Fruit fly (Drosophila melanogaster) whole organism, embryonic: ENCODE results near the gene slmb.

Experiments
- Atf3 ChIP-seq: fragments of 200-800 bp; sonication (Bioruptor generic); optimal IDR thresholded peaks from 3 replicates; lab custom pipeline; 2016; ENCODE audit warnings: missing biosample characterization, missing genetic modification characterization
- CG10209 ChIP-seq: fragments of 200-800 bp; sonication (Bioruptor generic); optimal IDR thresholded peaks from 3 replicates; lab custom pipeline; 2017; ENCODE audit warnings: missing biosample characterization, mild to moderate bottlenecking, missing genetic modification characterization, missing genetic modification reagents
- CG11695 ChIP-seq: fragments of 200-800 bp; sonication (Bioruptor generic); IDR thresholded peaks from 3 replicates; pipeline ENCODE4 v1.3.6; 2022; ENCODE audit warnings: missing biosample characterization, missing genetic modification characterization
- CG12659 ChIP-seq: fragments of 200-800 bp; sonication (Bioruptor generic); optimal IDR thresholded peaks from 3 replicates; lab custom pipeline; 2017; ENCODE audit warnings: mild to moderate bottlenecking, missing biosample characterization, missing genetic modification reagents, missing genetic modification characterization
- CG14965 ChIP-seq: fragments of 200-800 bp; sonication (Bioruptor generic); optimal IDR thresholded peaks from 2 replicates; lab custom pipeline; 2016; ENCODE audit warnings: missing biosample characterization, missing genetic modification characterization, borderline replicate concordance
- CG15479 ChIP-seq: fragments of 200-800 bp; sonication (Bioruptor generic); optimal IDR thresholded peaks from 3 replicates; lab custom pipeline; 2019; ENCODE audit warnings: missing biosample characterization, mild to moderate bottlenecking, missing genetic modification characterization, moderate library complexity
- CG16813 ChIP-seq: fragments of 200-800 bp; sonication (Bioruptor generic); IDR thresholded peaks from 3 replicates; pipeline ENCODE4 v1.3.6; 2022; ENCODE audit warnings: missing biosample characterization, missing genetic modification characterization; ENCODE audit not compliant: partially characterized antibody
- CG17359 ChIP-seq: fragments of 200-800 bp; sonication (Bioruptor generic); optimal IDR thresholded peaks from 3 replicates; lab custom pipeline; 2018; ENCODE audit warnings: missing biosample characterization, mild to moderate bottlenecking, missing genetic modification characterization, moderate library complexity
- CG18764 ChIP-seq: fragments of 200-800 bp; sonication (Bioruptor generic); optimal IDR thresholded peaks from 3 replicates; lab custom pipeline; 2016; ENCODE audit warnings: missing biosample characterization, missing genetic modification characterization
- CG2875 ChIP-seq: fragments of 200-800 bp; sonication (Bioruptor generic); optimal IDR thresholded peaks from 2 replicates; lab custom pipeline; 2017; ENCODE audit warnings: missing biosample characterization, mild to moderate bottlenecking, missing genetic modification characterization, missing genetic modification reagents
- CG30403 ChIP-seq: fragments of 200-800 bp; sonication (Bioruptor generic); optimal IDR thresholded peaks from 3 replicates; lab custom pipeline; 2016; ENCODE audit warnings: missing biosample characterization, missing genetic modification characterization
- CG31388 ChIP-seq: fragments of 200-800 bp; sonication (Bioruptor generic); optimal IDR thresholded peaks from 2 replicates; lab custom pipeline; 2016; ENCODE audit warnings: missing biosample characterization, missing genetic modification characterization
- CG33557 ChIP-seq: fragments of 200-800 bp; sonication (Bioruptor generic); optimal IDR thresholded peaks from 2 replicates; lab custom pipeline; 2019; ENCODE audit warnings: missing biosample characterization, mild to moderate bottlenecking, missing genetic modification characterization, moderate library complexity
- CG3838 ChIP-seq: fragments of 200-800 bp; sonication (Bioruptor generic); optimal IDR thresholded peaks from 3 replicates; lab custom pipeline; 2016; ENCODE audit warnings: missing biosample characterization, missing genetic modification characterization
- CG6254 ChIP-seq: fragments of 200-800 bp; sonication (Bioruptor generic); optimal IDR thresholded peaks from 3 replicates; lab custom pipeline; 2017; ENCODE audit warnings: mild to moderate bottlenecking, missing biosample characterization, missing genetic modification reagents, missing genetic modification characterization
- CG9817 ChIP-seq: fragments of 200-800 bp; sonication (Bioruptor generic); optimal IDR thresholded peaks from 2 replicates; lab custom pipeline; 2018; ENCODE audit warnings: missing biosample characterization, mild to moderate bottlenecking, missing genetic modification characterization, moderate library complexity
- CTCF ChIP-seq: fragments of 200-800 bp; sonication (Bioruptor generic); optimal IDR thresholded peaks from 2 replicates; lab custom pipeline; 2017; ENCODE audit warnings: missing biosample characterization, mild to moderate bottlenecking, missing genetic modification characterization, moderate library complexity
- Dbx ChIP-seq: fragments of 200-800 bp; sonication (Bioruptor generic); IDR thresholded peaks from 3 replicates; pipeline ENCODE4 v1.3.6; 2022; ENCODE audit warnings: missing biosample characterization, missing genetic modification characterization
- Doc2 ChIP-seq: fragments of 200-800 bp; sonication (Bioruptor generic); IDR thresholded peaks from 2 replicates; pipeline ENCODE4 v1.3.6; 2022; ENCODE audit warnings: missing biosample characterization, missing genetic modification characterization
- Dref ChIP-seq: fragments of 200-800 bp; sonication (Bioruptor generic); IDR thresholded peaks from 2 replicates; pipeline ENCODE4 v1.3.6; 2022; ENCODE audit warnings: missing biosample characterization, missing genetic modification characterization
- Eip74EF ChIP-seq, 2 experiments: fragments of 200-800 bp in 1 of 2; fragments of >200 bp in 1 of 2; sonication (Bioruptor generic) in 1 of 2; optimal IDR thresholded peaks; 2 replicates each; lab custom pipeline; 2017 to 2019; ENCODE audit warnings: missing biosample characterization in 2 of 2, missing genetic modification characterization in 2 of 2, mild to moderate bottlenecking in 1 of 2, moderate library complexity in 1 of 2
- HLH54F ChIP-seq: fragments of 200-800 bp; sonication (Bioruptor generic); optimal IDR thresholded peaks from 3 replicates; lab custom pipeline; 2016; ENCODE audit warnings: missing biosample characterization, missing genetic modification characterization
- Hr3 ChIP-seq: fragments of 200-800 bp; sonication (Bioruptor generic); optimal IDR thresholded peaks from 3 replicates; lab custom pipeline; 2016; ENCODE audit warnings: missing biosample characterization, missing genetic modification characterization
- Lim3 ChIP-seq: fragments of 200-800 bp; sonication (Bioruptor generic); IDR thresholded peaks from 2 replicates; pipeline ENCODE4 v1.3.6; 2022; ENCODE audit warnings: missing biosample characterization, missing genetic modification characterization
- MBD-R2 ChIP-seq: fragments of 200-800 bp; sonication (Bioruptor generic); IDR thresholded peaks from 2 replicates; pipeline ENCODE4 v1.3.6; 2022; ENCODE audit warnings: missing biosample characterization, missing genetic modification characterization
- Meics ChIP-seq: fragments of 200-800 bp; sonication (Bioruptor generic); optimal IDR thresholded peaks from 2 replicates; lab custom pipeline; 2017; ENCODE audit warnings: missing biosample characterization, mild to moderate bottlenecking, missing genetic modification characterization
- Optix ChIP-seq: fragments of 200-800 bp; sonication (Bioruptor generic); IDR thresholded peaks from 3 replicates; pipeline ENCODE4 v1.3.6; 2022; ENCODE audit warnings: missing biosample characterization, missing genetic modification characterization
- Six4 ChIP-seq: fragments of 200-800 bp; sonication (Bioruptor generic); optimal IDR thresholded peaks from 2 replicates; lab custom pipeline; 2016; ENCODE audit warnings: missing biosample characterization, missing genetic modification characterization
- Stat92E ChIP-seq, 3 experiments: fragments of >200 bp in 2 of 3; fragments of 200-800 bp in 1 of 3; sonication (Bioruptor generic) in 1 of 3; optimal IDR thresholded peaks; 2 replicates each; lab custom pipeline; 2017 to 2019; ENCODE audit warnings: missing biosample characterization in 3 of 3, missing genetic modification characterization in 3 of 3, mild to moderate bottlenecking in 1 of 3, moderate library complexity in 1 of 3
- ac ChIP-seq: fragments of 200-800 bp; sonication (Bioruptor generic); optimal IDR thresholded peaks from 3 replicates; lab custom pipeline; 2017; ENCODE audit warnings: missing biosample characterization, mild to moderate bottlenecking, missing genetic modification characterization
- bsh ChIP-seq, 2 experiments: fragments of 200-800 bp; sonication (Bioruptor generic); optimal IDR thresholded peaks; 2 replicates each; lab custom pipeline; 2017 to 2018; ENCODE audit warnings: mild to moderate bottlenecking in 2 of 2, missing biosample characterization in 2 of 2, missing genetic modification characterization in 2 of 2, moderate library complexity in 1 of 2
- dimm ChIP-seq: fragments of 200-800 bp; sonication (Bioruptor generic); IDR thresholded peaks from 2 replicates; pipeline ENCODE4 v1.3.6; 2022; ENCODE audit warnings: missing biosample characterization, missing genetic modification characterization
- dm ChIP-seq: fragments of 200-800 bp; sonication (Bioruptor generic); optimal IDR thresholded peaks from 3 replicates; lab custom pipeline; 2016; ENCODE audit warnings: missing biosample characterization, missing genetic modification characterization
- hbn ChIP-seq: fragments of 200-800 bp; sonication (Bioruptor generic); IDR thresholded peaks from 2 replicates; pipeline ENCODE4 v1.3.6; 2022; ENCODE audit warnings: missing biosample characterization, missing genetic modification characterization; ENCODE audit not compliant: partially characterized antibody
- her ChIP-seq: fragments of 200-800 bp; sonication (Bioruptor generic); optimal IDR thresholded peaks from 2 replicates; lab custom pipeline; 2016; ENCODE audit warnings: missing biosample characterization, missing genetic modification characterization
- ind ChIP-seq: fragments of 200-800 bp; sonication (Bioruptor generic); optimal IDR thresholded peaks from 3 replicates; lab custom pipeline; 2016; ENCODE audit warnings: missing biosample characterization, missing genetic modification characterization
- jumu ChIP-seq: fragments of 200-800 bp; sonication (Bioruptor generic); optimal IDR thresholded peaks from 3 replicates; lab custom pipeline; 2016; ENCODE audit warnings: missing biosample characterization, missing genetic modification characterization
- pan ChIP-seq, 4 experiments: fragments of >200 bp in 3 of 4; fragments of 200-800 bp in 1 of 4; sonication (Bioruptor generic) in 1 of 4; optimal IDR thresholded peaks in 3 of 4; IDR thresholded peaks in 1 of 4; 2 replicates each; pipeline versions ENCODE4 v1.3.6 to Lab custom; 2017 to 2022; ENCODE audit warnings: missing biosample characterization in 2 of 4, missing genetic modification characterization in 2 of 4, mixed read lengths in 1 of 4
- pros ChIP-seq: fragments of 200-800 bp; sonication (Bioruptor generic); optimal IDR thresholded peaks from 3 replicates; lab custom pipeline; 2019; ENCODE audit warnings: missing biosample characterization, mild to moderate bottlenecking, missing genetic modification characterization, moderate library complexity
- pzg ChIP-seq: fragments of 200-800 bp; sonication (Bioruptor generic); optimal IDR thresholded peaks from 3 replicates; lab custom pipeline; 2018; ENCODE audit warnings: missing biosample characterization, mild to moderate bottlenecking, missing genetic modification characterization, moderate library complexity
- row ChIP-seq: fragments of 200-800 bp; sonication (Bioruptor generic); IDR thresholded peaks from 3 replicates; pipeline ENCODE4 v1.3.6; 2022; ENCODE audit warnings: missing biosample characterization, missing genetic modification characterization
- salm ChIP-seq: fragments of 200-800 bp; sonication (Bioruptor generic); optimal IDR thresholded peaks from 2 replicates; lab custom pipeline; 2018; ENCODE audit warnings: missing biosample characterization, mild to moderate bottlenecking, missing genetic modification characterization
- tgo ChIP-seq: fragments of 200-800 bp; sonication (Bioruptor generic); IDR thresholded peaks from 3 replicates; pipeline ENCODE4 v1.3.6; 2022; ENCODE audit warnings: missing biosample characterization, missing genetic modification characterization
- toy ChIP-seq: fragments of 200-800 bp; sonication (Bioruptor generic); IDR thresholded peaks from 2 replicates; pipeline ENCODE4 v1.3.6; 2022; ENCODE audit warnings: missing biosample characterization, missing genetic modification characterization
- tup ChIP-seq: fragments of 200-800 bp; sonication (Bioruptor generic); optimal IDR thresholded peaks from 2 replicates; lab custom pipeline; 2016; ENCODE audit warnings: missing biosample characterization, mild to moderate bottlenecking, missing genetic modification characterization, moderate library complexity
- vnd ChIP-seq: fragments of 200-800 bp; sonication (Bioruptor generic); IDR thresholded peaks from 3 replicates; pipeline ENCODE4 v1.3.6; 2022; ENCODE audit warnings: missing biosample characterization, missing genetic modification characterization; ENCODE audit not compliant: partially characterized antibody
- yki ChIP-seq: fragments of >200 bp; optimal IDR thresholded peaks from 3 replicates; lab custom pipeline; 2018

The slmb gene

dm6 chr3R:21111964-21112740 lies 15.1 kb downstream of the slmb start (continued):
- TF ChIP-seq Eip74EF (GFP tag; optimal IDR thresholded peaks at IDR 0.05; lab: Kevin White, UChicago) (peak; percentile 31 to 41), tgo (GFP tag; lab: Robert Waterston, UW) (peak; percentile 24; the same call in 1 of the 3 replicates), toy (GFP tag; lab: Robert Waterston, UW) (no peak), Meics (GFP tag; lab: Kevin White, UChicago) (peak; percentile 63), yki (lab: Kevin White, UChicago) (no peak), CG12659 (GFP tag; lab: Kevin White, UChicago) (peak; percentile 45), MBD-R2 (no peak; the same call in 1 of the 2 replicates), pzg (GFP tag; lab: Kevin White, UChicago) (no peak), Dref (no peak), CTCF (GFP tag; lab: Kevin White, UChicago) (peak; percentile 15), salm (tag; lab: Kevin White, UChicago) (peak; percentile 38)

- no peak for TF ChIP-seq Optix (GFP tag; lab: Robert Waterston, UW)
- TF ChIP-seq HLH54F (GFP tag; lab: Kevin White, UChicago) = peak; percentile 41
- no peak for TF ChIP-seq Stat92E (GFP tag; optimal IDR thresholded peaks at IDR 0.05; lab: Kevin White, UChicago)
- TF ChIP-seq Six4 (GFP tag; lab: Kevin White, UChicago) = peak; percentile 20
- TF ChIP-seq row (GFP tag; lab: Robert Waterston, UW) = peak; percentile 83
- TF ChIP-seq CG14965 (GFP tag; lab: Kevin White, UChicago) = no peak
- peak; percentile 25 for TF ChIP-seq jumu
- TF ChIP-seq bsh (GFP tag; optimal IDR thresholded peaks at IDR 0.05; lab: Kevin White, UChicago) = peak in 1 of 2 experiments; percentile 4
- peak; percentile 35 for TF ChIP-seq CG33557 (GFP tag; lab: Kevin White, UChicago)
- no peak for TF ChIP-seq CG6254 (GFP tag; lab: Kevin White, UChicago)
- no peak for TF ChIP-seq Lim3 (GFP tag; lab: Robert Waterston, UW)
- TF ChIP-seq CG16813 (GFP tag; lab: Robert Waterston, UW) = peak; percentile 91
- TF ChIP-seq CG17359 (tag; lab: Kevin White, UChicago) = peak; percentile 33
- no peak for TF ChIP-seq her
- TF ChIP-seq CG10209 (GFP tag; lab: Kevin White, UChicago) = peak; percentile 38
- TF ChIP-seq CG9817 (tag; lab: Kevin White, UChicago) = peak; percentile 40
- TF ChIP-seq CG31388 (GFP tag; lab: Kevin White, UChicago) = no peak
- TF ChIP-seq CG11695 (GFP tag; lab: Robert Waterston, UW) = 0 out of 3 replicates have a peak, but pooled peaks have one; percentile 25
- TF ChIP-seq Hr3 (GFP tag; lab: Kevin White, UChicago) = peak; percentile 57
- TF ChIP-seq tup (GFP tag; lab: Kevin White, UChicago) = no peak
- TF ChIP-seq CG30403 (GFP tag; lab: Kevin White, UChicago) = peak; percentile 75
- peak; percentile 91 for TF ChIP-seq vnd (GFP tag; lab: Robert Waterston, UW)
- TF ChIP-seq Dref = peak; percentile 67
- no peak for TF ChIP-seq CG18764 (GFP tag; lab: Kevin White, UChicago)
- TF ChIP-seq Atf3 (GFP tag; lab: Kevin White, UChicago) = no peak
- no peak for TF ChIP-seq CG2875 (GFP tag; lab: Kevin White, UChicago)
- peak; percentile 86 for TF ChIP-seq hbn (GFP tag; lab: Robert Waterston, UW)
- TF ChIP-seq ac = no peak
- TF ChIP-seq CG15479 (GFP tag; lab: Kevin White, UChicago) = no peak
- TF ChIP-seq Doc2 = no peak
- no peak for TF ChIP-seq Eip74EF (GFP tag; optimal IDR thresholded peaks at IDR 0.05; lab: Kevin White, UChicago)
- no peak for TF ChIP-seq dm (GFP tag; lab: Kevin White, UChicago)
- TF ChIP-seq pan (optimal IDR thresholded peaks at IDR 0.05; lab: Kevin White, UChicago) = no peak
- no peak for TF ChIP-seq pan (GFP tag; optimal IDR thresholded peaks at IDR 0.05 in 1 of 2, IDR thresholded peaks at IDR 0.05 in 1 of 2)
- TF ChIP-seq pros = no peak
- TF ChIP-seq ind = peak; percentile 53
- TF ChIP-seq CG3838 = no peak
- no peak for TF ChIP-seq dimm (GFP tag; lab: Robert Waterston, UW)
- TF ChIP-seq Dbx (GFP tag; lab: Robert Waterston, UW) = peak; percentile 57; the same call in 2 of the 3 replicates
Measured at dm6 chr3R:21111046-21111480, 16.2 kb downstream of the slmb start, which contains the start of gene Rab11. Gene Rab11, plus strand, starts transcription at chr3R:21111408.
